Fruit fly (Drosophila melanogaster) whole organism, embryonic: ENCODE data around the gene brv3.
A peak's percentile ranks its signal among the peaks of the same experiment; 100 is the strongest.

ENCODE experiments used
- Aef1 ChIP-seq: fragments of 200-800 bp; sonication (Bioruptor generic); IDR thresholded peaks from 3 replicates; pipeline ENCODE4 v1.3.6; 2022; ENCODE audit warnings: missing biosample characterization, missing genetic modification characterization
- Atf3 ChIP-seq: fragments of 200-800 bp; sonication (Bioruptor generic); optimal IDR thresholded peaks from 3 replicates; lab custom pipeline; 2016; ENCODE audit warnings: missing biosample characterization, missing genetic modification characterization
- CG10209 ChIP-seq: fragments of 200-800 bp; sonication (Bioruptor generic); optimal IDR thresholded peaks from 3 replicates; lab custom pipeline; 2017; ENCODE audit warnings: missing biosample characterization, mild to moderate bottlenecking, missing genetic modification characterization, missing genetic modification reagents
- CG10267 ChIP-seq: fragments of 200-800 bp; sonication (Bioruptor generic); optimal IDR thresholded peaks from 2 replicates; lab custom pipeline; 2018; ENCODE audit warnings: missing biosample characterization, mild to moderate bottlenecking, missing genetic modification characterization, moderate library complexity
- CG11093 ChIP-seq: fragments of 200-800 bp; sonication (Bioruptor generic); IDR thresholded peaks from 3 replicates; pipeline ENCODE4 v1.3.6; 2022; ENCODE audit warnings: missing biosample characterization, missing genetic modification characterization
- CG11504 ChIP-seq: fragments of 200-800 bp; sonication (Bioruptor generic); optimal IDR thresholded peaks from 3 replicates; lab custom pipeline; 2019; ENCODE audit warnings: missing biosample characterization, mild to moderate bottlenecking, missing genetic modification characterization, moderate library complexity
- CG12219 ChIP-seq: fragments of 200-800 bp; sonication (Bioruptor generic); optimal IDR thresholded peaks from 3 replicates; lab custom pipeline; 2018; ENCODE audit warnings: missing biosample characterization, mild to moderate bottlenecking, missing genetic modification characterization
- CG12236 ChIP-seq: fragments of 200-800 bp; sonication (Bioruptor generic); optimal IDR thresholded peaks from 2 replicates; lab custom pipeline; 2016; ENCODE audit warnings: missing biosample characterization, missing genetic modification characterization
- CG13424 ChIP-seq: fragments of 200-800 bp; sonication (Bioruptor generic); optimal IDR thresholded peaks from 2 replicates; lab custom pipeline; 2019; ENCODE audit warnings: missing biosample characterization, mild to moderate bottlenecking, missing genetic modification characterization, moderate library complexity
- CG14014 ChIP-seq: fragments of 200-800 bp; sonication (Bioruptor generic); IDR thresholded peaks from 2 replicates; pipeline ENCODE4 v1.3.6; 2022; ENCODE audit warnings: missing biosample characterization, missing genetic modification characterization
- CG15269 ChIP-seq: fragments of 200-800 bp; sonication (Bioruptor generic); optimal IDR thresholded peaks from 2 replicates; lab custom pipeline; 2018; ENCODE audit warnings: missing biosample characterization, mild to moderate bottlenecking, missing genetic modification characterization, moderate library complexity
- CG17186 ChIP-seq: fragments of 200-800 bp; sonication (Bioruptor generic); optimal IDR thresholded peaks from 3 replicates; lab custom pipeline; 2017; ENCODE audit warnings: missing biosample characterization, missing genetic modification reagents, missing genetic modification characterization
- CG1832 ChIP-seq: fragments of 200-800 bp; sonication (Bioruptor generic); optimal IDR thresholded peaks from 2 replicates; lab custom pipeline; 2017; ENCODE audit warnings: missing biosample characterization, mild to moderate bottlenecking, missing genetic modification characterization, inconsistent platforms
- CG2116 ChIP-seq: fragments of 200-800 bp; sonication (Bioruptor generic); optimal IDR thresholded peaks from 3 replicates; lab custom pipeline; 2018; ENCODE audit warnings: missing biosample characterization, mild to moderate bottlenecking, missing genetic modification characterization
- CG2678 ChIP-seq: fragments of 200-800 bp; sonication (Bioruptor generic); optimal IDR thresholded peaks from 3 replicates; lab custom pipeline; 2019; ENCODE audit warnings: missing biosample characterization, mild to moderate bottlenecking, missing genetic modification characterization, moderate library complexity
- CG30403 ChIP-seq: fragments of 200-800 bp; sonication (Bioruptor generic); optimal IDR thresholded peaks from 3 replicates; lab custom pipeline; 2016; ENCODE audit warnings: missing biosample characterization, missing genetic modification characterization
- CG4424 ChIP-seq: fragments of 200-800 bp; sonication (Bioruptor generic); optimal IDR thresholded peaks from 3 replicates; lab custom pipeline; 2016; ENCODE audit warnings: missing biosample characterization, missing genetic modification characterization
- CG6175 ChIP-seq: fragments of 200-800 bp; sonication (Bioruptor generic); IDR thresholded peaks from 3 replicates; pipeline ENCODE4 v1.3.6; 2022; ENCODE audit warnings: missing biosample characterization, missing genetic modification characterization
- CG6683 ChIP-seq: fragments of 200-800 bp; sonication (Bioruptor generic); optimal IDR thresholded peaks from 2 replicates; lab custom pipeline; 2017; ENCODE audit warnings: missing biosample characterization, mild to moderate bottlenecking, missing genetic modification characterization, missing genetic modification reagents
- CG7963 ChIP-seq: fragments of 200-800 bp; sonication (Bioruptor generic); IDR thresholded peaks from 3 replicates; pipeline ENCODE4 v1.3.6; 2022; ENCODE audit warnings: missing biosample characterization, missing genetic modification characterization; ENCODE audit not compliant: partially characterized antibody
- CG9876 ChIP-seq: fragments of 200-800 bp; sonication (Bioruptor generic); optimal IDR thresholded peaks from 2 replicates; lab custom pipeline; 2016; ENCODE audit warnings: missing biosample characterization, missing genetic modification characterization
- CHES-1-like ChIP-seq: fragments of 200-800 bp; sonication (Bioruptor generic); optimal IDR thresholded peaks from 2 replicates; lab custom pipeline; 2016; ENCODE audit warnings: missing biosample characterization, missing genetic modification characterization
- CTCF ChIP-seq: fragments of 200-800 bp; sonication (Bioruptor generic); optimal IDR thresholded peaks from 2 replicates; lab custom pipeline; 2017; ENCODE audit warnings: missing biosample characterization, mild to moderate bottlenecking, missing genetic modification characterization, moderate library complexity
- E2f2 ChIP-seq: fragments of 200-800 bp; sonication (Bioruptor generic); IDR thresholded peaks from 2 replicates; pipeline ENCODE4 v1.3.6; 2022; ENCODE audit warnings: missing biosample characterization, missing genetic modification characterization
- HLHmδ ChIP-seq: fragments of 200-800 bp; sonication (Bioruptor generic); optimal IDR thresholded peaks from 2 replicates; lab custom pipeline; 2018; ENCODE audit warnings: missing biosample characterization, mild to moderate bottlenecking, missing genetic modification characterization, moderate library complexity
- Hr51 ChIP-seq, 2 experiments: fragments of 200-800 bp; sonication (Bioruptor generic); optimal IDR thresholded peaks; 2 replicates in 1 of 2; 3 replicates in 1 of 2; lab custom pipeline; 2016 to 2018; ENCODE audit warnings: missing biosample characterization in 2 of 2, missing genetic modification characterization in 2 of 2, mild to moderate bottlenecking in 1 of 2, moderate library complexity in 1 of 2
- Kr ChIP-seq: fragments of 200-800 bp; sonication (Bioruptor generic); optimal IDR thresholded peaks from 2 replicates; lab custom pipeline; 2017; ENCODE audit warnings: missing biosample characterization, mild to moderate bottlenecking, missing genetic modification characterization
- NfI ChIP-seq: fragments of 200-800 bp; sonication (Bioruptor generic); optimal IDR thresholded peaks from 3 replicates; lab custom pipeline; 2018; ENCODE audit warnings: missing biosample characterization, mild to moderate bottlenecking, missing genetic modification characterization, moderate library complexity
- Oli ChIP-seq: fragments of 200-800 bp; sonication (Bioruptor generic); optimal IDR thresholded peaks from 2 replicates; lab custom pipeline; 2018; ENCODE audit warnings: missing biosample characterization, mild to moderate bottlenecking, missing genetic modification characterization, moderate library complexity
- Six4 ChIP-seq: fragments of 200-800 bp; sonication (Bioruptor generic); optimal IDR thresholded peaks from 2 replicates; lab custom pipeline; 2016; ENCODE audit warnings: missing biosample characterization, missing genetic modification characterization
- Usf ChIP-seq: fragments of 200-800 bp; sonication (Bioruptor generic); optimal IDR thresholded peaks from 2 replicates; lab custom pipeline; 2017; ENCODE audit warnings: missing genotype, missing biosample characterization, missing genetic modification characterization
- ara ChIP-seq: fragments of 200-800 bp; sonication (Bioruptor generic); IDR thresholded peaks from 2 replicates; pipeline ENCODE4 v1.3.6; 2022; ENCODE audit warnings: missing biosample characterization, missing genetic modification characterization
- br ChIP-seq: fragments of >200 bp; optimal IDR thresholded peaks from 2 replicates; lab custom pipeline; 2017
- cad ChIP-seq: fragments of >200 bp; optimal IDR thresholded peaks from 2 replicates; lab custom pipeline; 2017; ENCODE audit warnings: missing biosample characterization, missing genetic modification characterization
- caup ChIP-seq: fragments of 200-800 bp; sonication (Bioruptor generic); optimal IDR thresholded peaks from 3 replicates; lab custom pipeline; 2017; ENCODE audit warnings: missing biosample characterization, mild to moderate bottlenecking, missing genetic modification characterization, moderate library complexity; ENCODE audit not compliant: severe bottlenecking
- crol ChIP-seq: fragments of 200-800 bp; sonication (Bioruptor generic); IDR thresholded peaks from 2 replicates; pipeline ENCODE4 v1.3.6; 2022; ENCODE audit warnings: missing biosample characterization, missing genetic modification characterization
- dm ChIP-seq: fragments of 200-800 bp; sonication (Bioruptor generic); optimal IDR thresholded peaks from 3 replicates; lab custom pipeline; 2016; ENCODE audit warnings: missing biosample characterization, missing genetic modification characterization
- en ChIP-seq: fragments of 200-800 bp; sonication (Bioruptor generic); optimal IDR thresholded peaks from 2 replicates; lab custom pipeline; 2016; ENCODE audit warnings: missing biosample characterization, missing genetic modification characterization
- fd3F ChIP-seq: fragments of 200-800 bp; sonication (Bioruptor generic); optimal IDR thresholded peaks from 2 replicates; lab custom pipeline; 2018; ENCODE audit warnings: missing biosample characterization, mild to moderate bottlenecking, missing genetic modification characterization, moderate library complexity
- fu2 ChIP-seq: fragments of 200-800 bp; sonication (Bioruptor generic); optimal IDR thresholded peaks from 2 replicates; lab custom pipeline; 2016; ENCODE audit warnings: missing biosample characterization, missing genetic modification characterization
- pan ChIP-seq, 4 experiments: fragments of >200 bp in 3 of 4; fragments of 200-800 bp in 1 of 4; sonication (Bioruptor generic) in 1 of 4; optimal IDR thresholded peaks in 3 of 4; IDR thresholded peaks in 1 of 4; 2 replicates each; pipeline versions ENCODE4 v1.3.6 to Lab custom; 2017 to 2022; ENCODE audit warnings: missing biosample characterization in 2 of 4, missing genetic modification characterization in 2 of 4, mixed read lengths in 1 of 4
- pb ChIP-seq: fragments of 200-800 bp; sonication (Bioruptor generic); optimal IDR thresholded peaks from 3 replicates; lab custom pipeline; 2016; ENCODE audit warnings: missing biosample characterization, missing genetic modification characterization
- pzg ChIP-seq: fragments of 200-800 bp; sonication (Bioruptor generic); optimal IDR thresholded peaks from 3 replicates; lab custom pipeline; 2018; ENCODE audit warnings: missing biosample characterization, mild to moderate bottlenecking, missing genetic modification characterization, moderate library complexity
- repo ChIP-seq: fragments of 200-800 bp; sonication (Bioruptor generic); optimal IDR thresholded peaks from 2 replicates; lab custom pipeline; 2016; ENCODE audit warnings: missing biosample characterization, missing genetic modification characterization
- sc ChIP-seq, 3 experiments: fragments of >200 bp in 2 of 3; fragments of 200-800 bp in 1 of 3; sonication (Bioruptor generic) in 1 of 3; optimal IDR thresholded peaks; 2 replicates in 2 of 3; 3 replicates in 1 of 3; lab custom pipeline; 2017; ENCODE audit warnings: mild to moderate bottlenecking in 1 of 3, missing biosample characterization in 1 of 3, missing genetic modification characterization in 1 of 3, missing genetic modification reagents in 1 of 3
- seq ChIP-seq: fragments of 200-800 bp; sonication (Bioruptor generic); IDR thresholded peaks from 2 replicates; pipeline ENCODE4 v1.3.6; 2022; ENCODE audit warnings: missing biosample characterization, missing genetic modification characterization
- tin ChIP-seq: fragments of 200-800 bp; sonication (Bioruptor generic); optimal IDR thresholded peaks from 3 replicates; lab custom pipeline; 2016; ENCODE audit warnings: missing biosample characterization, missing genetic modification characterization
- tna ChIP-seq: fragments of 200-800 bp; sonication (Bioruptor generic); IDR thresholded peaks from 2 replicates; pipeline ENCODE4 v1.3.6; 2022; ENCODE audit warnings: missing biosample characterization, missing genetic modification characterization; ENCODE audit not compliant: partially characterized antibody
- usp ChIP-seq: fragments of >200 bp; optimal IDR thresholded peaks from 2 replicates; lab custom pipeline; 2017; ENCODE audit warnings: missing biosample characterization, missing genetic modification characterization
- wdn ChIP-seq: fragments of 200-800 bp; sonication (Bioruptor generic); IDR thresholded peaks from 2 replicates; pipeline ENCODE4 v1.3.6; 2022; ENCODE audit warnings: missing biosample characterization, missing genetic modification characterization

The brv3 gene

dm6 chrX:2589446-2590038, 34.8 kb downstream of the brv3 start (continued):
- TF ChIP-seq en (GFP tag; lab: Kevin White, UChicago) (peak; percentile 74), sc (optimal IDR thresholded peaks at IDR 0.05; lab: Kevin White, UChicago) (no peak), sc (GFP tag; optimal IDR thresholded peaks at IDR 0.05; lab: Kevin White, UChicago) (peak; percentile 59), E2f2 (GFP tag; lab: Robert Waterston, UW) (peak; percentile 67), HLHmδ (GFP tag; lab: Kevin White, UChicago) (no peak), CG6683 (GFP tag; lab: Kevin White, UChicago) (peak; percentile 78), caup (GFP tag; lab: Kevin White, UChicago) (peak; percentile 93), Oli (tag; lab: Kevin White, UChicago) (peak; percentile 86), tna (GFP tag; lab: Robert Waterston, UW) (no peak), crol (GFP tag; lab: Robert Waterston, UW) (no peak), usp (GFP tag; lab: Kevin White, UChicago) (no peak), CG4424 (GFP tag; lab: Kevin White, UChicago) (peak; percentile 86), seq (GFP tag; lab: Robert Waterston, UW) (peak; percentile 87), CG10209 (GFP tag; lab: Kevin White, UChicago) (peak; percentile 90), Atf3 (GFP tag; lab: Kevin White, UChicago) (peak; percentile 83), repo (GFP tag; lab: Kevin White, UChicago) (peak; percentile 85), ara (GFP tag; lab: Robert Waterston, UW) (peak; percentile 88), Aef1 (GFP tag; lab: Robert Waterston, UW) (peak; percentile 93), CG12236 (peak; percentile 65), pb (GFP tag; lab: Kevin White, UChicago) (peak; percentile 89), Kr (GFP tag; lab: Kevin White, UChicago) (no peak), fu2 (peak; percentile 96), NfI (GFP tag; lab: Kevin White, UChicago) (peak; percentile 92), CG11504 (tag; lab: Kevin White, UChicago) (peak; percentile 89), wdn (GFP tag; lab: Robert Waterston, UW) (peak; percentile 94), CG14014 (GFP tag; lab: Robert Waterston, UW) (peak; percentile 95), CG2678 (peak; percentile 91), CG12219 (GFP tag; lab: Kevin White, UChicago) (peak; percentile 79), CG13424 (peak; percentile 78), pan (optimal IDR thresholded peaks at IDR 0.05; lab: Kevin White, UChicago) (no peak), pan (GFP tag; optimal IDR thresholded peaks at IDR 0.05 in 1 of 2, IDR thresholded peaks at IDR 0.05 in 1 of 2) (peak in 1 of 2 experiments; percentile 94), CG17186 (GFP tag; lab: Kevin White, UChicago) (peak; percentile 50), cad (GFP tag; lab: Kevin White, UChicago) (no peak), Hr51 (GFP tag; optimal IDR thresholded peaks at IDR 0.05; lab: Kevin White, UChicago) (peak; percentile 91), dm (GFP tag; lab: Kevin White, UChicago) (peak; percentile 87), fd3F (GFP tag; lab: Kevin White, UChicago) (peak; percentile 89), br (lab: Kevin White, UChicago) (no peak), Usf (peak; percentile 91), CG9876 (GFP tag; lab: Kevin White, UChicago) (peak; percentile 93), CTCF (GFP tag; lab: Kevin White, UChicago) (no peak), CG11093 (peak; percentile 83), CG6175 (GFP tag; lab: Robert Waterston, UW) (peak; percentile 95), CG1832 (GFP tag; lab: Kevin White, UChicago) (no peak), CG2116 (GFP tag; lab: Kevin White, UChicago) (peak; percentile 15), Six4 (GFP tag; lab: Kevin White, UChicago) (peak; percentile 76), tin (GFP tag; lab: Kevin White, UChicago) (peak; percentile 86), CG10267 (tag; lab: Kevin White, UChicago) (peak; percentile 67), CG15269 (tag; lab: Kevin White, UChicago) (peak; percentile 92), pzg (GFP tag; lab: Kevin White, UChicago) (peak; percentile 26), CG7963 (GFP tag; lab: Robert Waterston, UW) (no peak), CG30403 (GFP tag; lab: Kevin White, UChicago) (peak; percentile 94), CHES-1-like (GFP tag; lab: Kevin White, UChicago) (peak; percentile 96)
